Worm (Caenorhabditis elegans): ENCODE results near the gene ttr-31.
A peak's percentile ranks its signal among the peaks of the same experiment; 100 is the strongest.

The ttr-31 gene

ce11 chrX:10963453-10964046 lies 45.3 kb downstream of the ttr-31 start, which contains the start of gene nas-10:
TSS of gene nas-10 (minus strand) at chrX:10963503.
- TF ChIP-seq lin-32 (GFP tag; optimal IDR thresholded peaks at IDR 0.05) (peak; percentile 76), elt-1 (tag; optimal IDR thresholded peaks at IDR 0.05; ENCODE audit: borderline replicate concordance, insufficient read depth) (no peak), mep-1 (tag; optimal IDR thresholded peaks at IDR 0.05) (peak; percentile 61), mab-5 (tag; optimal IDR thresholded peaks at IDR 0.05) (no peak), ztf-11 (tag; optimal IDR thresholded peaks at IDR 0.05) (peak; percentile 38), hlh-1 (tag; optimal IDR thresholded peaks at IDR 0.05) (peak; percentile 57), ham-2 (GFP tag; optimal IDR thresholded peaks at IDR 0.05) (peak; percentile 73), bed-3 (GFP tag; optimal IDR thresholded peaks at IDR 0.05) (peak; percentile 76), ceh-43 (GFP tag; optimal IDR thresholded peaks at IDR 0.05) (peak; percentile 68), M03D4.4 (tag; optimal IDR thresholded peaks at IDR 0.05) (peak; percentile 92), sptf-1 (tag; optimal IDR thresholded peaks at IDR 0.05) (peak; percentile 95), pha-4 (tag; optimal IDR thresholded peaks at IDR 0.05) (peak; percentile 65), cnd-1 (tag; optimal IDR thresholded peaks at IDR 0.05) (peak; percentile 83), drap-1 (GFP tag; optimal IDR thresholded peaks at IDR 0.05) (peak; percentile 88), zip-8 (tag; optimal IDR thresholded peaks at IDR 0.05) (no peak), ces-1 (GFP tag; optimal IDR thresholded peaks at IDR 0.05) (peak; percentile 50), unc-39 (tag; optimal IDR thresholded peaks at IDR 0.05) (peak; percentile 10), tbx-8 (GFP tag; optimal IDR thresholded peaks at IDR 0.05) (peak; percentile 30), nhr-76 (tag; optimal IDR thresholded peaks at IDR 0.05) (no peak), flh-1 (GFP tag; optimal IDR thresholded peaks at IDR 0.05) (peak; percentile 51), sem-2 (GFP tag; optimal IDR thresholded peaks at IDR 0.05) (peak; percentile 80), unc-62 (GFP tag; optimal IDR thresholded peaks at IDR 0.05) (no peak), ceh-83 (GFP tag; optimal IDR thresholded peaks at IDR 0.05) (peak; percentile 90), mls-2 (tag; optimal IDR thresholded peaks at IDR 0.05) (peak; percentile 95), unc-120 (tag; optimal IDR thresholded peaks at IDR 0.05; ENCODE audit: poor library complexity, severe bottlenecking) (peak; percentile 86), ceh-39 (tag; optimal IDR thresholded peaks at IDR 0.05) (no peak), nhr-28 (tag; optimal IDR thresholded peaks at IDR 0.05) (peak; percentile 17)

DNA sequence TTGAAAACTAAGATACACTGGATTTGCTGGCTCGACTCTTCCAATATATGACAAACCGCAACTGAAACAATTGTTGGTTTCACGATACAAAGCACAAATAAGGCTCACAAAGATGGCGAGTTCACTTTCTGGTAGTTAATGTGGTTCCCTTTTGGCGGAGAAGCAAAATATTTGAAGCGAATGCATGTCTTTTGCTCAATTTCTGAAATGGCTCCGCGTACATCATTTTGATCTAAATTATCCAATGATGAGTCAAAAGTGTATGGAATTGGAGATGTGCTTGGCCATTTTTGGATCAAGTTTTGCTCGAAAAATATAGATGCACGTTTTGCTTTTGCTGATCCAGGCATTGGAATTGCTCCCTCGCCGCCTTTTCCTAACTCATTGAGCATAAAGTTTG lies 47.1 kb downstream of the ttr-31 start:
- TF ChIP-seq mls-2 (tag; optimal IDR thresholded peaks at IDR 0.05): no peak
- no peak for TF ChIP-seq mep-1 (tag; optimal IDR thresholded peaks at IDR 0.05)
- TF ChIP-seq ceh-39 (tag; optimal IDR thresholded peaks at IDR 0.05): no peak
- no peak for TF ChIP-seq drap-1 (GFP tag; optimal IDR thresholded peaks at IDR 0.05)
- TF ChIP-seq lin-32 (GFP tag; optimal IDR thresholded peaks at IDR 0.05): no peak
- TF ChIP-seq mab-5 (tag; optimal IDR thresholded peaks at IDR 0.05): no peak
- TF ChIP-seq unc-62 (GFP tag; optimal IDR thresholded peaks at IDR 0.05): no peak
- TF ChIP-seq nhr-28 (tag; optimal IDR thresholded peaks at IDR 0.05): no peak
- TF ChIP-seq snpc-4 (tag; optimal IDR thresholded peaks at IDR 0.05): no peak
- TF ChIP-seq lsy-2 (tag; optimal IDR thresholded peaks at IDR 0.05): no peak
- TF ChIP-seq hlh-1 (tag; optimal IDR thresholded peaks at IDR 0.05): no peak
- TF ChIP-seq nhr-2 (tag; optimal IDR thresholded peaks at IDR 0.05): no peak
- no peak for TF ChIP-seq bed-3 (GFP tag; optimal IDR thresholded peaks at IDR 0.05)
- no peak for TF ChIP-seq nhr-76 (tag; optimal IDR thresholded peaks at IDR 0.05)
- no peak for TF ChIP-seq flh-1 (GFP tag; optimal IDR thresholded peaks at IDR 0.05)
- no peak for TF ChIP-seq nhr-12 (tag; optimal IDR thresholded peaks at IDR 0.05)
- TF ChIP-seq nhr-237 (tag; optimal IDR thresholded peaks at IDR 0.05): no peak

ce11 chrX:10959136-10959535 lies 49.7 kb downstream of the ttr-31 start, which contains the start of gene K09C8.2:
TSS of gene K09C8.2 (plus strand) at chrX:10959436.
- TF ChIP-seq elt-3 (tag; optimal IDR thresholded peaks at IDR 0.05) (no peak), zip-8 (tag; optimal IDR thresholded peaks at IDR 0.05) (no peak), bed-3 (GFP tag; optimal IDR thresholded peaks at IDR 0.05) (no peak), ham-2 (GFP tag; optimal IDR thresholded peaks at IDR 0.05) (no peak), ceh-83 (GFP tag; optimal IDR thresholded peaks at IDR 0.05) (no peak), lin-13 (tag; optimal IDR thresholded peaks at IDR 0.05) (no peak), tbx-8 (GFP tag; optimal IDR thresholded peaks at IDR 0.05) (no peak), ceh-43 (GFP tag; optimal IDR thresholded peaks at IDR 0.05) (no peak), unc-120 (tag; optimal IDR thresholded peaks at IDR 0.05; ENCODE audit: poor library complexity, severe bottlenecking) (no peak), ceh-39 (tag; optimal IDR thresholded peaks at IDR 0.05) (no peak), mls-2 (tag; optimal IDR thresholded peaks at IDR 0.05) (no peak), nhr-2 (tag; optimal IDR thresholded peaks at IDR 0.05) (no peak), sptf-1 (tag; optimal IDR thresholded peaks at IDR 0.05) (no peak), mep-1 (tag; optimal IDR thresholded peaks at IDR 0.05) (no peak), drap-1 (GFP tag; optimal IDR thresholded peaks at IDR 0.05) (no peak), sem-2 (GFP tag; optimal IDR thresholded peaks at IDR 0.05) (no peak)

All from whole organism, mixed stage, embryonic.